Fruit fly (Drosophila melanogaster) whole organism, embryonic: ENCODE measurements around the gene CstF50.

Experiments used
- C15 ChIP-seq: fragments of 200-800 bp; sonication (Bioruptor generic); IDR thresholded peaks from 3 replicates; pipeline ENCODE4 v1.3.6; 2022; ENCODE audit warnings: missing biosample characterization, missing genetic modification characterization
- CG10267 ChIP-seq: fragments of 200-800 bp; sonication (Bioruptor generic); optimal IDR thresholded peaks from 2 replicates; lab custom pipeline; 2018; ENCODE audit warnings: missing biosample characterization, mild to moderate bottlenecking, missing genetic modification characterization, moderate library complexity
- CG10321 ChIP-seq: fragments of 200-800 bp; sonication (Bioruptor generic); IDR thresholded peaks from 2 replicates; pipeline ENCODE4 v1.3.6; 2022; ENCODE audit warnings: missing biosample characterization, missing genetic modification characterization
- CG10431 ChIP-seq: fragments of 200-800 bp; sonication (Bioruptor generic); optimal IDR thresholded peaks from 3 replicates; lab custom pipeline; 2018; ENCODE audit warnings: missing biosample characterization, mild to moderate bottlenecking, missing genetic modification characterization
- CG11085 ChIP-seq: fragments of 200-800 bp; sonication (Bioruptor generic); IDR thresholded peaks from 2 replicates; pipeline ENCODE4 v1.3.6; 2022; ENCODE audit warnings: missing biosample characterization, missing genetic modification characterization
- CG11723 ChIP-seq: fragments of 200-800 bp; sonication (Bioruptor generic); optimal IDR thresholded peaks from 2 replicates; lab custom pipeline; 2017; ENCODE audit warnings: missing biosample characterization, mild to moderate bottlenecking, missing genetic modification characterization
- CG12942 ChIP-seq: fragments of 200-800 bp; sonication (Bioruptor generic); optimal IDR thresholded peaks from 3 replicates; lab custom pipeline; 2016; ENCODE audit warnings: missing biosample characterization, missing genetic modification characterization
- CG15601 ChIP-seq: fragments of 200-800 bp; sonication (Bioruptor generic); optimal IDR thresholded peaks from 3 replicates; lab custom pipeline; 2019; ENCODE audit warnings: missing biosample characterization, mild to moderate bottlenecking, missing genetic modification characterization, moderate library complexity
- CG1792 ChIP-seq: fragments of 200-800 bp; sonication (Bioruptor generic); optimal IDR thresholded peaks from 2 replicates; lab custom pipeline; 2016; ENCODE audit warnings: missing biosample characterization, missing genetic modification characterization
- CG2875 ChIP-seq: fragments of 200-800 bp; sonication (Bioruptor generic); optimal IDR thresholded peaks from 2 replicates; lab custom pipeline; 2017; ENCODE audit warnings: missing biosample characterization, mild to moderate bottlenecking, missing genetic modification characterization, missing genetic modification reagents
- CG34376 ChIP-seq: fragments of 200-800 bp; sonication (Bioruptor generic); optimal IDR thresholded peaks from 2 replicates; lab custom pipeline; 2018; ENCODE audit warnings: missing biosample characterization, mild to moderate bottlenecking, missing genetic modification characterization
- CG3847 ChIP-seq: fragments of 200-800 bp; sonication (Bioruptor generic); IDR thresholded peaks from 2 replicates; pipeline ENCODE4 v1.3.6; 2022; ENCODE audit warnings: missing biosample characterization, missing genetic modification characterization
- CG3995 ChIP-seq: fragments of 200-800 bp; sonication (Bioruptor generic); optimal IDR thresholded peaks from 3 replicates; lab custom pipeline; 2016; ENCODE audit warnings: missing biosample characterization, missing genetic modification characterization
- CG4282 ChIP-seq: fragments of 200-800 bp; sonication (Bioruptor generic); optimal IDR thresholded peaks from 2 replicates; lab custom pipeline; 2016; ENCODE audit warnings: missing biosample characterization, missing genetic modification characterization
- CG4328 ChIP-seq: fragments of 200-800 bp; sonication (Bioruptor generic); optimal IDR thresholded peaks from 3 replicates; lab custom pipeline; 2017; ENCODE audit warnings: missing biosample characterization, missing genetic modification reagents, missing genetic modification characterization
- CG4360 ChIP-seq: fragments of 200-800 bp; sonication (Bioruptor generic); IDR thresholded peaks from 2 replicates; pipeline ENCODE4 v1.3.6; 2022; ENCODE audit warnings: missing biosample characterization, missing genetic modification characterization
- CG6254 ChIP-seq: fragments of 200-800 bp; sonication (Bioruptor generic); optimal IDR thresholded peaks from 3 replicates; lab custom pipeline; 2017; ENCODE audit warnings: mild to moderate bottlenecking, missing biosample characterization, missing genetic modification reagents, missing genetic modification characterization
- CG6813 ChIP-seq: fragments of 200-800 bp; sonication (Bioruptor generic); optimal IDR thresholded peaks from 2 replicates; lab custom pipeline; 2017; ENCODE audit warnings: missing biosample characterization, missing genetic modification characterization, mild to moderate bottlenecking, moderate library complexity, missing genetic modification reagents
- CG9215 ChIP-seq: fragments of 200-800 bp; sonication (Bioruptor generic); IDR thresholded peaks from 2 replicates; pipeline ENCODE4 v1.3.6; 2022; ENCODE audit warnings: missing biosample characterization, missing genetic modification characterization
- CG9437 ChIP-seq: fragments of 200-800 bp; sonication (Bioruptor generic); optimal IDR thresholded peaks from 2 replicates; lab custom pipeline; 2018; ENCODE audit warnings: missing biosample characterization, mild to moderate bottlenecking, missing genetic modification characterization
- CG9876 ChIP-seq: fragments of 200-800 bp; sonication (Bioruptor generic); optimal IDR thresholded peaks from 2 replicates; lab custom pipeline; 2016; ENCODE audit warnings: missing biosample characterization, missing genetic modification characterization
- Chrac-16 ChIP-seq: fragments of 200-800 bp; sonication (Bioruptor generic); optimal IDR thresholded peaks from 3 replicates; lab custom pipeline; 2016; ENCODE audit warnings: missing biosample characterization, missing genetic modification characterization
- Dfd ChIP-seq, 2 experiments: fragments of >200 bp; optimal IDR thresholded peaks; 2 replicates each; lab custom pipeline; 2017; ENCODE audit warnings: missing biosample characterization in 2 of 2, missing genetic modification characterization in 2 of 2
- Dip3 ChIP-seq: fragments of 200-800 bp; sonication (Bioruptor generic); optimal IDR thresholded peaks from 3 replicates; lab custom pipeline; 2016; ENCODE audit warnings: missing biosample characterization, missing genetic modification characterization
- Dp ChIP-seq: fragments of 200-800 bp; sonication (Bioruptor generic); optimal IDR thresholded peaks from 2 replicates; lab custom pipeline; 2018; ENCODE audit warnings: missing biosample characterization, mild to moderate bottlenecking, missing genetic modification characterization, moderate library complexity
- E2f2 ChIP-seq: fragments of 200-800 bp; sonication (Bioruptor generic); IDR thresholded peaks from 2 replicates; pipeline ENCODE4 v1.3.6; 2022; ENCODE audit warnings: missing biosample characterization, missing genetic modification characterization
- NK7.1 ChIP-seq: fragments of 200-800 bp; sonication (Bioruptor generic); optimal IDR thresholded peaks from 3 replicates; lab custom pipeline; 2016; ENCODE audit warnings: missing biosample characterization, missing genetic modification characterization
- Sox102F ChIP-seq: fragments of 200-800 bp; sonication (Bioruptor generic); optimal IDR thresholded peaks from 2 replicates; lab custom pipeline; 2018; ENCODE audit warnings: missing biosample characterization, mild to moderate bottlenecking, missing genetic modification characterization, moderate library complexity
- bcd ChIP-seq: fragments of 200-800 bp; sonication (Bioruptor generic); optimal IDR thresholded peaks from 2 replicates; lab custom pipeline; 2017; ENCODE audit warnings: missing biosample characterization, mild to moderate bottlenecking, missing genetic modification characterization
- bsh ChIP-seq, 2 experiments: fragments of 200-800 bp; sonication (Bioruptor generic); optimal IDR thresholded peaks; 2 replicates each; lab custom pipeline; 2017 to 2018; ENCODE audit warnings: mild to moderate bottlenecking in 2 of 2, missing biosample characterization in 2 of 2, missing genetic modification characterization in 2 of 2, moderate library complexity in 1 of 2
- ci ChIP-seq: fragments of 200-800 bp; sonication (Bioruptor generic); IDR thresholded peaks from 3 replicates; pipeline ENCODE4 v1.3.6; 2022; ENCODE audit warnings: missing biosample characterization, missing genetic modification characterization
- croc ChIP-seq: fragments of 200-800 bp; sonication (Bioruptor generic); conservative IDR thresholded peaks from 3 replicates; pipeline ENCODE4 v1.3.6; 2022; ENCODE audit warnings: missing biosample characterization, missing genetic modification characterization
- cwo ChIP-seq: fragments of 200-800 bp; sonication (Bioruptor generic); optimal IDR thresholded peaks from 3 replicates; lab custom pipeline; 2017; ENCODE audit warnings: missing biosample characterization, missing genetic modification characterization, mild to moderate bottlenecking, moderate library complexity, missing genetic modification reagents
- en ChIP-seq: fragments of 200-800 bp; sonication (Bioruptor generic); optimal IDR thresholded peaks from 2 replicates; lab custom pipeline; 2016; ENCODE audit warnings: missing biosample characterization, missing genetic modification characterization
- fd102C ChIP-seq: fragments of 200-800 bp; sonication (Bioruptor generic); optimal IDR thresholded peaks from 2 replicates; lab custom pipeline; 2018; ENCODE audit warnings: missing biosample characterization, mild to moderate bottlenecking, missing genetic modification characterization, moderate library complexity
- fd64A ChIP-seq: fragments of 200-800 bp; sonication (Bioruptor generic); optimal IDR thresholded peaks from 3 replicates; lab custom pipeline; 2018; ENCODE audit warnings: missing biosample characterization, mild to moderate bottlenecking, missing genetic modification characterization
- ftz-f1 ChIP-seq: fragments of 200-800 bp; sonication (Bioruptor generic); optimal IDR thresholded peaks from 2 replicates; lab custom pipeline; 2016; ENCODE audit warnings: missing biosample characterization, missing genetic modification characterization
- gem ChIP-seq: fragments of 200-800 bp; sonication (Bioruptor generic); optimal IDR thresholded peaks from 2 replicates; lab custom pipeline; 2019; ENCODE audit warnings: missing biosample characterization, mild to moderate bottlenecking, missing genetic modification characterization, moderate library complexity
- gsb ChIP-seq: fragments of 200-800 bp; sonication (Bioruptor generic); IDR thresholded peaks from 2 replicates; pipeline ENCODE4 v1.3.6; 2022; ENCODE audit warnings: missing biosample characterization, missing genetic modification characterization
- insv ChIP-seq, 2 experiments: fragments of 200-800 bp; sonication (Bioruptor generic); optimal IDR thresholded peaks; 3 replicates each; lab custom pipeline; 2016 to 2018; ENCODE audit warnings: missing biosample characterization in 2 of 2, missing genetic modification characterization in 2 of 2
- jing ChIP-seq: fragments of 200-800 bp; sonication (Bioruptor generic); optimal IDR thresholded peaks from 2 replicates; lab custom pipeline; 2018; ENCODE audit warnings: missing biosample characterization, mild to moderate bottlenecking, missing genetic modification characterization
- kay ChIP-seq: fragments of 200-800 bp; sonication (Bioruptor generic); optimal IDR thresholded peaks from 2 replicates; lab custom pipeline; 2016; ENCODE audit warnings: missing biosample characterization, missing genetic modification characterization
- pb ChIP-seq: fragments of 200-800 bp; sonication (Bioruptor generic); optimal IDR thresholded peaks from 3 replicates; lab custom pipeline; 2016; ENCODE audit warnings: missing biosample characterization, missing genetic modification characterization
- prd ChIP-seq, 3 experiments: fragments of >200 bp in 2 of 3; fragments of 200-800 bp in 1 of 3; sonication (Bioruptor generic) in 1 of 3; optimal IDR thresholded peaks in 2 of 3; IDR thresholded peaks in 1 of 3; 2 replicates in 2 of 3; 3 replicates in 1 of 3; pipeline versions ENCODE4 v1.3.6 to Lab custom; 2017 to 2022; ENCODE audit warnings: missing biosample characterization in 1 of 3, missing genetic modification characterization in 1 of 3
- ranshi ChIP-seq: fragments of 200-800 bp; sonication (Bioruptor generic); IDR thresholded peaks from 2 replicates; pipeline ENCODE4 v1.3.6; 2022; ENCODE audit warnings: missing biosample characterization, missing genetic modification characterization
- slp2 ChIP-seq: fragments of 200-800 bp; sonication (Bioruptor generic); optimal IDR thresholded peaks from 2 replicates; lab custom pipeline; 2016; ENCODE audit warnings: missing biosample characterization, missing genetic modification characterization
- tup ChIP-seq: fragments of 200-800 bp; sonication (Bioruptor generic); optimal IDR thresholded peaks from 2 replicates; lab custom pipeline; 2016; ENCODE audit warnings: missing biosample characterization, mild to moderate bottlenecking, missing genetic modification characterization, moderate library complexity
- vvl ChIP-seq: fragments of 200-800 bp; sonication (Bioruptor generic); IDR thresholded peaks from 2 replicates; pipeline ENCODE4 v1.3.6; 2022; ENCODE audit warnings: missing biosample characterization, missing genetic modification characterization

CstF50 gene

DNA sequence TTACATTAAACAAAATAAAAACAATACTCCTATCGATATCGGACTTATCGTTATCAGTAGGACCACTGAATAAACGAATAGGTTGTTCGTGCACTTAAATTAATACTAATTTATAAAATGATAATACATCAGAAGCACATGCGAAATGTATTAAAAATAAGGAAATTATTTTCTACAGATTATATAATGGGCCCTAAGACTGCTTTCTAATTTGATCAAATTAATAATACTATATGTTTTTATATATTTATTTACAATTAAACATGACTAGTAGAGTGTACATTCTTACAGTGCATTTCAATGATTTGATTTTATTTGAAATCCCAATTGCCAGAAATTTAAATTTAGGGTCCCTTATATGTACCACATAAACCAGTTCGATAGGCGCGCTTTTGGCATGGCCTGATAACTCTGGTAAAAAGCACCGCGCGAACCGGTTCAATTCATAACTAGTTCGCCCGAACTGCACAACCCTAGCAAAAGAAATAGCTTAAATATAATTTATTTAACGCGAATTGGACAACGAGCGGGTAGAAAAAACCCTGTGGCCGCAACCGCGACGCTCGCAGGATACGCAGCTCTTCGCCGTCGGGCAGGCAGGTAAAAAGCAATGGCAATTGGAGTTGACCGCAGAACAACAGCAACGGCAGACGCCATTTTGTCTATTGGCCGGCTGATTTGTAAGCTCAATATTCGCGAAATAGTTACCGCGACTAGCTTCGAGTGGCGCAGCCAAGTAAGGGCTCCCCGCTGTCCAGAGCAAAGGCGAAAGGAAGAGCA is 40.0 kb upstream of the CstF50 start, which contains the start of the genes CG2126 and faf (continued):
- TF ChIP-seq Sox102F (GFP tag; lab: Kevin White, UChicago) (peak; percentile 82), Dp (peak; percentile 44), bsh (GFP tag; optimal IDR thresholded peaks at IDR 0.05; lab: Kevin White, UChicago) (peak; percentile 15 to 79), Chrac-16 (GFP tag; lab: Kevin White, UChicago) (peak; percentile 74), CG9215 (GFP tag; lab: Robert Waterston, UW) (peak; percentile 63), bcd (GFP tag; lab: Kevin White, UChicago) (peak; percentile 77), CG6254 (peak; percentile 26), CG4328 (GFP tag; lab: Kevin White, UChicago) (peak; percentile 73), tup (no peak), E2f2 (GFP tag; lab: Robert Waterston, UW) (peak; percentile 51), CG11085 (GFP tag; lab: Robert Waterston, UW) (peak; percentile 60; the same call in 1 of the 2 replicates), vvl (GFP tag; lab: Robert Waterston, UW) (peak; percentile 85), C15 (GFP tag; lab: Robert Waterston, UW) (0 out of 3 replicates have a peak, but pooled peaks have one; percentile 65), CG34376 (peak; percentile 22), CG4282 (GFP tag; lab: Kevin White, UChicago) (no peak), gsb (GFP tag; lab: Robert Waterston, UW) (peak; percentile 50; the same call in 1 of the 2 replicates), ranshi (peak; percentile 73), CG4360 (GFP tag; lab: Robert Waterston, UW) (0 out of 2 replicates have a peak, but pooled peaks have one; percentile 22), CG11723 (peak; percentile 54), Dfd (GFP tag; optimal IDR thresholded peaks at IDR 0.05; lab: Kevin White, UChicago) (no peak), CG10267 (tag; lab: Kevin White, UChicago) (peak; percentile 80), CG10321 (GFP tag; lab: Robert Waterston, UW) (no peak), NK7.1 (peak; percentile 42), insv (GFP tag; optimal IDR thresholded peaks at IDR 0.05; lab: Kevin White, UChicago) (peak in 1 of 2 experiments; percentile 42), CG9437 (GFP tag; lab: Kevin White, UChicago) (peak; percentile 70), Dip3 (peak; percentile 61), ci (peak; percentile 84), prd (optimal IDR thresholded peaks at IDR 0.05; lab: Kevin White, UChicago) (no peak), prd (GFP tag; IDR thresholded peaks at IDR 0.05; lab: Robert Waterston, UW) (peak; percentile 84), fd102C (no peak), CG10431 (GFP tag; lab: Kevin White, UChicago) (peak; percentile 44), ftz-f1 (GFP tag; lab: Kevin White, UChicago) (no peak), CG3995 (GFP tag; lab: Kevin White, UChicago) (peak; percentile 39), slp2 (GFP tag; lab: Kevin White, UChicago) (peak; percentile 1), CG9876 (GFP tag; lab: Kevin White, UChicago) (peak; percentile 12), gem (tag; lab: Kevin White, UChicago) (peak; percentile 91), pb (GFP tag; lab: Kevin White, UChicago) (no peak), CG12942 (GFP tag; lab: Kevin White, UChicago) (peak; percentile 83), CG2875 (GFP tag; lab: Kevin White, UChicago) (peak; percentile 16), CG1792 (GFP tag; lab: Kevin White, UChicago) (no peak), CG15601 (peak; percentile 74), kay (peak; percentile 75), jing (no peak), cwo (GFP tag; lab: Kevin White, UChicago) (peak; percentile 52), CG6813 (GFP tag; lab: Kevin White, UChicago) (peak; percentile 14), croc (GFP tag; lab: Robert Waterston, UW) (0 out of 3 replicates have a peak, but pooled peaks have one; percentile 35), en (no peak), CG3847 (GFP tag; lab: Robert Waterston, UW) (peak; percentile 71), fd64A (no peak)
